Worm (Caenorhabditis elegans): ENCODE results near the gene Y46E12A.3.

Gene Y46E12A.3

ce11 chrIII:1717772-1718171 lies 37.0 kb downstream of the Y46E12A.3 start:
- no peak for TF ChIP-seq ref-2 (tag; optimal IDR thresholded peaks at IDR 0.05)
- TF ChIP-seq pag-3 (tag; optimal IDR thresholded peaks at IDR 0.05; ENCODE audit: borderline replicate concordance) = no peak
- no peak for TF ChIP-seq unc-55 (GFP tag; optimal IDR thresholded peaks at IDR 0.05)
- TF ChIP-seq sox-2 (GFP tag; IDR thresholded peaks at IDR 0.05) = no peak
- TF ChIP-seq ceh-19 (GFP tag; optimal IDR thresholded peaks at IDR 0.05) = no peak
- TF ChIP-seq eyg-1 (tag; optimal IDR thresholded peaks at IDR 0.05) = no peak
- no peak for TF ChIP-seq pat-9 (tag; optimal IDR thresholded peaks at IDR 0.05)
- TF ChIP-seq sdc-2 (tag; optimal IDR thresholded peaks at IDR 0.05) = no peak
- no peak for TF ChIP-seq C08G9.2 (tag; optimal IDR thresholded peaks at IDR 0.05)
- no peak for TF ChIP-seq mec-3 (tag; optimal IDR thresholded peaks at IDR 0.05; ENCODE audit: borderline replicate concordance)

ce11 chrIII:1713991-1714611 lies 40.6 kb downstream of the Y46E12A.3 start:
- peak; percentile 98 for TF ChIP-seq dve-1 (tag; optimal IDR thresholded peaks at IDR 0.05)
- no peak for TF ChIP-seq ahr-1 (tag; optimal IDR thresholded peaks at IDR 0.05)

DNA sequence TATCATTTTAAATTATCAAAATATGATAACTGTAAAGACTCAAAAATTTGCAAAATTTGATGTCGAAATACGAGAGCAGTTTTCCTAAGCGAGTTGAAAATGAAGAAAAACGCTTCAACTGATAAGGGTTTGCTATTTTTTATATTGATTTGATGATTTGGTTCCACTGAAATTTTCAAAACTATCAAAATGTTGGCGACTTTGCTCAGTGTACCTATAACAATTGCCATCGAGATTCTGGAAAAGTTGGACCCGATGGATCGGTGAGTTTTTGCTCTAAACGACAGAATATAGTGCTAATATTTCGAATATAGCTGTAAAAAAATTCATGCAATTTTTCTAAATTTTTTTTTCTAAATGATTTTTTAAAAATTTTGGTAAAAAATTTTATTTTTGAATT lies 48.9 kb downstream of the Y46E12A.3 start, which contains the start of the genes fbxa-13 and Y22D7AR.2:
fbxa-13 (minus strand) TSS at position 101 of the 400 bp plus-strand sequence.
Y22D7AR.2 (plus strand) TSS at position 148 of the 400 bp plus-strand sequence.
- TF ChIP-seq ttx-3 (tag; optimal IDR thresholded peaks at IDR 0.05) (no peak), pros-1 (tag; optimal IDR thresholded peaks at IDR 0.05) (no peak), C38D4.7 (GFP tag; optimal IDR thresholded peaks at IDR 0.05) (no peak), odd-2 (tag; optimal IDR thresholded peaks at IDR 0.05) (no peak), ceh-18 (tag; optimal IDR thresholded peaks at IDR 0.05) (no peak), rnt-1 (tag; optimal IDR thresholded peaks at IDR 0.05) (no peak), fax-1 (tag; optimal IDR thresholded peaks at IDR 0.05) (no peak), sdc-2 (tag; optimal IDR thresholded peaks at IDR 0.05) (no peak), pha-4 (tag; optimal IDR thresholded peaks at IDR 0.05) (no peak)

- TF ChIP-seq ceh-31 (tag; optimal IDR thresholded peaks at IDR 0.05) (no peak), nhr-11 (tag; optimal IDR thresholded peaks at IDR 0.05) (no peak), ceh-9 (tag; optimal IDR thresholded peaks at IDR 0.05) (no peak), tbx-2 (tag; optimal IDR thresholded peaks at IDR 0.05) (no peak), ceh-30 (tag; optimal IDR thresholded peaks at IDR 0.05) (no peak), K02D7.2 (tag; optimal IDR thresholded peaks at IDR 0.05) (no peak)
Measured at ce11 chrIII:1705331-1705730, 49.4 kb downstream of the Y46E12A.3 start.

- TF ChIP-seq dmd-4 (tag; optimal IDR thresholded peaks at IDR 0.05; ENCODE audit: borderline replicate concordance) = no peak
- no peak for TF ChIP-seq unc-42 (tag; optimal IDR thresholded peaks at IDR 0.05)
- no peak for TF ChIP-seq pha-4 (tag; optimal IDR thresholded peaks at IDR 0.05)
- TF ChIP-seq odd-2 (tag; optimal IDR thresholded peaks at IDR 0.05) = no peak
- TF ChIP-seq dve-1 (tag; optimal IDR thresholded peaks at IDR 0.05) = peak; percentile 56
- no peak for TF ChIP-seq unc-55 (GFP tag; optimal IDR thresholded peaks at IDR 0.05)
Measured at ce11 chrIII:1704020-1704419, 50.7 kb downstream of the Y46E12A.3 start.

DNA sequence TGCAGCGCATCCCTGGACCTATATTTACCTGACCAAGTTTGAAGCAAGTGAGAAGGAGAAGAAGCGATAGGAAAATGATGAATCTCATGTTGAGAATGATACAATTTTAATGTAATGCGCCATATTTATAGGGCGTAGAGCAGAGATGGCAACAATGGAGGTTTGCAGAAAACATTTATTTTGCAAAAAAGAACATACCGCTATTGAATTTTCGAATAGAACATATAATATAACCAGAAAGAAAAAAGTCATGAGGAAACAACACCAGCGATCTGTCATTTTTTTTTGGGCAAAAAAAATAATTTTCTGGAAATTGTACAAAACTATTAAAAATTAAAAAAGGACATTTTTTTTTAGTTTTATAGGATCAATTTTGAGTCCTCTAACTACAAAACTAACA lies 52.4 kb downstream of the Y46E12A.3 start, which contains the start of gene spex-3:
spex-3 (minus strand) TSS at position 101 of the 400 bp plus-strand sequence.
- TF ChIP-seq npax-4 (tag; optimal IDR thresholded peaks at IDR 0.05) (no peak), T23F11.4 (GFP tag; optimal IDR thresholded peaks at IDR 0.05) (no peak), tbx-7 (tag; optimal IDR thresholded peaks at IDR 0.05) (no peak), ceh-48 (tag; optimal IDR thresholded peaks at IDR 0.05) (no peak), eyg-1 (tag; optimal IDR thresholded peaks at IDR 0.05) (no peak), pros-1 (tag; optimal IDR thresholded peaks at IDR 0.05) (no peak), ceh-18 (tag; optimal IDR thresholded peaks at IDR 0.05) (no peak), ttx-3 (tag; optimal IDR thresholded peaks at IDR 0.05) (no peak), rnt-1 (tag; optimal IDR thresholded peaks at IDR 0.05) (no peak), F13H6.1 (tag; optimal IDR thresholded peaks at IDR 0.05) (no peak), unc-86 (tag; optimal IDR thresholded peaks at IDR 0.05) (no peak), nhr-232 (tag; optimal IDR thresholded peaks at IDR 0.05) (no peak), odd-2 (tag; optimal IDR thresholded peaks at IDR 0.05) (no peak), pqm-1 (tag; optimal IDR thresholded peaks at IDR 0.05) (no peak), K09A11.1 (tag; optimal IDR thresholded peaks at IDR 0.05; ENCODE audit: insufficient read depth) (no peak), K02D7.2 (tag; optimal IDR thresholded peaks at IDR 0.05) (no peak), C08G9.2 (tag; optimal IDR thresholded peaks at IDR 0.05) (no peak), ceh-31 (tag; optimal IDR thresholded peaks at IDR 0.05) (no peak), nhr-11 (tag; optimal IDR thresholded peaks at IDR 0.05) (no peak), ceh-24 (tag; optimal IDR thresholded peaks at IDR 0.05) (no peak)

Data from whole organism, late embryonic.